Worm (Caenorhabditis elegans): Measurements from ENCODE around the gene C10C5.3.

ce11 chrIV:9353728-9354127 is 20.9 kb upstream of the C10C5.3 start:
- TF ChIP-seq nhr-76 (tag; optimal IDR thresholded peaks at IDR 0.05) (no peak), sptf-1 (tag; optimal IDR thresholded peaks at IDR 0.05) (no peak)

Measured in whole organism, L1 larva.